Worm (Caenorhabditis elegans) whole organism, young adult: ENCODE data around the gene srgp-1.

Experiments
- B0336.3 ChIP-seq: fragments of 200-800 bp; sonication (Bioruptor generic); IDR thresholded peaks from 2 replicates; pipeline ENCODE4 v1.3.6; 2022; ENCODE audit warnings: missing genetic modification characterization, missing compliant biosample characterization
- C17E4.6 ChIP-seq: fragments of 200-800 bp; sonication (Bioruptor generic); IDR thresholded peaks from 2 replicates; pipeline ENCODE4 v1.3.6; 2022; ENCODE audit warnings: missing genetic modification reagents, missing genetic modification characterization, missing compliant biosample characterization
- D2030.7 ChIP-seq: fragments of 200-800 bp; sonication (Bioruptor generic); IDR thresholded peaks from 2 replicates; pipeline ENCODE4 v1.3.6; 2022; ENCODE audit warnings: missing genetic modification reagents, missing genetic modification characterization, missing compliant biosample characterization
- F22D6.2 ChIP-seq: sonication (generic microtip); optimal IDR thresholded peaks from 2 replicates; lab custom pipeline; 2016; ENCODE audit warnings: mild to moderate bottlenecking, missing genetic modification characterization, missing compliant biosample characterization
- F39B2.1 ChIP-seq: fragments of 200-800 bp; sonication (Bioruptor generic); IDR thresholded peaks from 2 replicates; pipeline ENCODE4 v1.3.6; 2022; ENCODE audit warnings: missing genetic modification reagents, missing genetic modification characterization, missing compliant biosample characterization
- F55B11.4 ChIP-seq: sonication (generic microtip); optimal IDR thresholded peaks from 2 replicates; lab custom pipeline; 2016; ENCODE audit warnings: missing compliant biosample characterization, missing genetic modification characterization, borderline replicate concordance; ENCODE audit not compliant: insufficient read depth
- F57A8.1 ChIP-seq: fragments of 200-800 bp; sonication (Bioruptor generic); optimal IDR thresholded peaks from 2 replicates; lab custom pipeline; 2018; ENCODE audit warnings: mild to moderate bottlenecking, missing genetic modification characterization, moderate library complexity, missing compliant biosample characterization
- K11D2.4 ChIP-seq: fragments of 200-800 bp; sonication (Bioruptor generic); IDR thresholded peaks from 2 replicates; pipeline ENCODE4 v1.3.6; 2022; ENCODE audit warnings: missing genetic modification reagents, missing genetic modification characterization, missing compliant biosample characterization
- K12H6.12 ChIP-seq: fragments of 200-800 bp; sonication (Bioruptor generic); optimal IDR thresholded peaks from 2 replicates; lab custom pipeline; 2018; ENCODE audit warnings: mild to moderate bottlenecking, missing genetic modification characterization, missing compliant biosample characterization
- T26A5.8 ChIP-seq: sonication (generic microtip); optimal IDR thresholded peaks from 2 replicates; lab custom pipeline; 2016; ENCODE audit warnings: missing genetic modification characterization, missing compliant biosample characterization
- Y95B8A.8 ChIP-seq: fragments of 200-800 bp; sonication (Bioruptor generic); IDR thresholded peaks from 2 replicates; pipeline ENCODE4 v1.3.6; 2022; ENCODE audit warnings: missing genetic modification reagents, missing genetic modification characterization, missing compliant biosample characterization
- ZK185.1 ChIP-seq: sonication (generic microtip); optimal IDR thresholded peaks from 2 replicates; lab custom pipeline; 2016; ENCODE audit warnings: mild to moderate bottlenecking, missing genetic modification characterization, missing compliant biosample characterization; ENCODE audit not compliant: poor library complexity, severe bottlenecking
- akir-1 ChIP-seq: fragments of 200-800 bp; sonication (Bioruptor generic); optimal IDR thresholded peaks from 2 replicates; lab custom pipeline; 2018; ENCODE audit warnings: mild to moderate bottlenecking, missing genetic modification characterization, moderate library complexity, missing compliant biosample characterization
- ama-1 ChIP-seq, 3 experiments: fragments of 150-350 bp in 1 of 3; sonication (generic microtip) in 2 of 3; optimal IDR thresholded peaks; 2 replicates each; lab custom pipeline; 2014 to 2018; ENCODE audit warnings: missing biosample characterization in 2 of 3, missing genetic modification characterization in 2 of 3, missing genetic modification reagents in 2 of 3
- atf-7 ChIP-seq: sonication (generic microtip); optimal IDR thresholded peaks from 2 replicates; lab custom pipeline; 2017; ENCODE audit warnings: mild to moderate bottlenecking, missing genetic modification characterization, missing compliant biosample characterization
- bed-1 ChIP-seq: fragments of 200-800 bp; sonication (Bioruptor generic); IDR thresholded peaks from 2 replicates; pipeline ENCODE4 v1.3.6; 2022; ENCODE audit warnings: missing genetic modification reagents, missing genetic modification characterization, missing compliant biosample characterization
- ceh-100 ChIP-seq: fragments of 200-800 bp; sonication (Bioruptor generic); IDR thresholded peaks from 2 replicates; pipeline ENCODE4 v1.3.6; 2022; ENCODE audit warnings: missing genetic modification reagents, missing genetic modification characterization, missing compliant biosample characterization
- ceh-79 ChIP-seq: sonication (generic microtip); optimal IDR thresholded peaks from 2 replicates; lab custom pipeline; 2017; ENCODE audit warnings: mild to moderate bottlenecking, missing genetic modification characterization, missing compliant biosample characterization
- chd-7 ChIP-seq: sonication (generic microtip); optimal IDR thresholded peaks from 2 replicates; lab custom pipeline; 2016; ENCODE audit warnings: mild to moderate bottlenecking, missing genetic modification characterization, moderate library complexity, missing compliant biosample characterization
- dpl-1 ChIP-seq: fragments of 150-350 bp; optimal IDR thresholded peaks from 2 replicates; lab custom pipeline; 2014; ENCODE audit warnings: missing biosample characterization, missing genetic modification reagents, missing genetic modification characterization
- egl-18 ChIP-seq: fragments of 200-800 bp; sonication (Bioruptor generic); IDR thresholded peaks from 2 replicates; pipeline ENCODE4 v1.3.6; 2022; ENCODE audit warnings: missing genetic modification reagents, missing genetic modification characterization, missing compliant biosample characterization
- egl-44 ChIP-seq: fragments of 200-800 bp; sonication (Bioruptor generic); IDR thresholded peaks from 2 replicates; pipeline ENCODE4 v1.3.6; 2022; ENCODE audit warnings: missing genetic modification reagents, missing genetic modification characterization, missing compliant biosample characterization
- ets-4 ChIP-seq: fragments of 200-800 bp; sonication (Bioruptor generic); optimal IDR thresholded peaks from 2 replicates; lab custom pipeline; 2018; ENCODE audit warnings: mild to moderate bottlenecking, missing genetic modification characterization, missing compliant biosample characterization
- gei-17 ChIP-seq: fragments of 200-800 bp; sonication (Bioruptor generic); optimal IDR thresholded peaks from 2 replicates; lab custom pipeline; 2018; ENCODE audit warnings: mild to moderate bottlenecking, missing genetic modification characterization, missing compliant biosample characterization
- hmg-1.2 ChIP-seq: fragments of 200-800 bp; sonication (Bioruptor generic); IDR thresholded peaks from 2 replicates; pipeline ENCODE4 v1.3.6; 2022; ENCODE audit warnings: missing genetic modification reagents, missing genetic modification characterization, missing compliant biosample characterization
- let-607 ChIP-seq, 2 experiments: fragments of 200-800 bp in 1 of 2; sonication (Bioruptor generic) in 1 of 2; sonication (generic microtip) in 1 of 2; optimal IDR thresholded peaks; 2 replicates each; lab custom pipeline; 2016 to 2018; ENCODE audit warnings: mild to moderate bottlenecking in 2 of 2, missing compliant biosample characterization in 2 of 2, missing genetic modification characterization in 2 of 2, moderate library complexity in 2 of 2, missing genotype in 1 of 2
- lin-35 ChIP-seq, 3 experiments: fragments of 150-350 bp in 2 of 3; sonication (generic microtip) in 1 of 3; optimal IDR thresholded peaks; 2 replicates each; lab custom pipeline; 2014 to 2018; ENCODE audit warnings: missing biosample characterization in 3 of 3, missing genetic modification characterization in 3 of 3, missing genetic modification reagents in 3 of 3
- lin-40 ChIP-seq: sonication (generic microtip); optimal IDR thresholded peaks from 2 replicates; lab custom pipeline; 2016; ENCODE audit warnings: missing genetic modification characterization, mild to moderate bottlenecking, missing compliant biosample characterization, missing genotype, missing genetic modification reagents
- lin-54 ChIP-seq: fragments of 200-800 bp; sonication (Bioruptor generic); optimal IDR thresholded peaks from 2 replicates; lab custom pipeline; 2018; ENCODE audit warnings: mild to moderate bottlenecking, missing genetic modification characterization, missing compliant biosample characterization
- mcd-1 ChIP-seq: fragments of 200-800 bp; sonication (Bioruptor generic); IDR thresholded peaks from 2 replicates; pipeline ENCODE4 v1.3.6; 2022; ENCODE audit warnings: missing genetic modification reagents, missing genetic modification characterization, missing compliant biosample characterization
- nfya-1 ChIP-seq: sonication (generic microtip); optimal IDR thresholded peaks from 2 replicates; lab custom pipeline; 2017; ENCODE audit warnings: antibody characterized with exemption, missing compliant biosample characterization, missing genetic modification characterization, borderline replicate concordance; ENCODE audit not compliant: insufficient read depth
- nfya-2 ChIP-seq: fragments of 200-800 bp; sonication (Bioruptor generic); IDR thresholded peaks from 2 replicates; pipeline ENCODE4 v1.3.6; 2022; ENCODE audit warnings: missing genetic modification reagents, missing genetic modification characterization, missing compliant biosample characterization
- nfyb-1 ChIP-seq: fragments of 200-800 bp; sonication (Bioruptor generic); IDR thresholded peaks from 2 replicates; pipeline ENCODE4 v1.3.6; 2022; ENCODE audit warnings: missing genetic modification reagents, missing genetic modification characterization, missing compliant biosample characterization
- nhr-120 ChIP-seq: fragments of 200-800 bp; sonication (Bioruptor generic); IDR thresholded peaks from 2 replicates; pipeline ENCODE4 v1.3.6; 2022; ENCODE audit warnings: missing genetic modification characterization, missing compliant biosample characterization
- nhr-179 ChIP-seq: sonication (generic microtip); optimal IDR thresholded peaks from 2 replicates; lab custom pipeline; 2016; ENCODE audit warnings: mild to moderate bottlenecking, missing genetic modification characterization, missing compliant biosample characterization
- nhr-80 ChIP-seq: sonication (generic microtip); optimal IDR thresholded peaks from 2 replicates; lab custom pipeline; 2016; ENCODE audit warnings: missing genetic modification characterization, missing compliant biosample characterization
- nhr-90 ChIP-seq: sonication (generic microtip); optimal IDR thresholded peaks from 2 replicates; lab custom pipeline; 2016; ENCODE audit warnings: missing genotype, mild to moderate bottlenecking, missing genetic modification characterization, missing compliant biosample characterization
- pbrm-1 ChIP-seq: fragments of 200-800 bp; sonication (Bioruptor generic); IDR thresholded peaks from 2 replicates; pipeline ENCODE4 v1.3.6; 2022; ENCODE audit warnings: missing genetic modification reagents, missing genetic modification characterization, missing compliant biosample characterization
- pha-4 ChIP-seq: fragments of 150-350 bp; sonication (generic microtip); optimal IDR thresholded peaks from 2 replicates; lab custom pipeline; 2014; ENCODE audit warnings: missing biosample characterization, missing genetic modification reagents, missing genetic modification characterization
- rec-8 ChIP-seq, 2 experiments: sonication (generic microtip); optimal IDR thresholded peaks; 2 replicates each; lab custom pipeline; 2016; ENCODE audit warnings: mild to moderate bottlenecking in 2 of 2, missing genetic modification characterization in 2 of 2, missing genetic modification reagents in 2 of 2, missing genotype in 2 of 2, missing biosample characterization in 1 of 2, missing compliant biosample characterization in 1 of 2, moderate library complexity in 1 of 2
- repo-1 ChIP-seq: sonication (generic microtip); optimal IDR thresholded peaks from 2 replicates; lab custom pipeline; 2017; ENCODE audit warnings: mild to moderate bottlenecking, missing genetic modification characterization, missing compliant biosample characterization
- sdz-38 ChIP-seq: sonication (generic microtip); optimal IDR thresholded peaks from 2 replicates; lab custom pipeline; 2016; ENCODE audit warnings: missing genotype, missing genetic modification characterization, missing compliant biosample characterization
- snpc-1.3 ChIP-seq: sonication (generic microtip); optimal IDR thresholded peaks from 2 replicates; lab custom pipeline; 2017; ENCODE audit warnings: missing genetic modification characterization, mild to moderate bottlenecking, missing compliant biosample characterization, antibody characterized with exemption, moderate library complexity, missing genotype, missing genetic modification reagents; ENCODE audit not compliant: insufficient read depth
- snpc-4 ChIP-seq, 5 experiments: fragments of 150-350 bp in 1 of 5; sonication (generic microtip) in 4 of 5; optimal IDR thresholded peaks; 2 replicates each; lab custom pipeline; 2014 to 2018; ENCODE audit warnings: missing genetic modification characterization in 5 of 5, missing biosample characterization in 3 of 5, antibody characterized with exemption in 2 of 5, mild to moderate bottlenecking in 2 of 5, missing compliant biosample characterization in 2 of 5, missing genotype in 2 of 5, moderate library complexity in 2 of 5, missing genetic modification reagents in 1 of 5
- somi-1 ChIP-seq: fragments of 200-800 bp; sonication (Bioruptor generic); optimal IDR thresholded peaks from 2 replicates; lab custom pipeline; 2018; ENCODE audit warnings: mild to moderate bottlenecking, missing genetic modification characterization, missing compliant biosample characterization
- unc-62 ChIP-seq: fragments of 150-350 bp; optimal IDR thresholded peaks from 2 replicates; lab custom pipeline; 2014; ENCODE audit warnings: missing biosample characterization, missing genetic modification reagents, missing genetic modification characterization
- ztf-26 ChIP-seq: sonication (generic microtip); optimal IDR thresholded peaks from 2 replicates; lab custom pipeline; 2017; ENCODE audit warnings: missing genetic modification characterization, missing compliant biosample characterization
- ztf-6 ChIP-seq: fragments of 200-800 bp; sonication (Bioruptor generic); IDR thresholded peaks from 2 replicates; pipeline ENCODE4 v1.3.6; 2022; ENCODE audit warnings: missing genetic modification reagents, missing genetic modification characterization, missing compliant biosample characterization

The srgp-1 gene

DNA sequence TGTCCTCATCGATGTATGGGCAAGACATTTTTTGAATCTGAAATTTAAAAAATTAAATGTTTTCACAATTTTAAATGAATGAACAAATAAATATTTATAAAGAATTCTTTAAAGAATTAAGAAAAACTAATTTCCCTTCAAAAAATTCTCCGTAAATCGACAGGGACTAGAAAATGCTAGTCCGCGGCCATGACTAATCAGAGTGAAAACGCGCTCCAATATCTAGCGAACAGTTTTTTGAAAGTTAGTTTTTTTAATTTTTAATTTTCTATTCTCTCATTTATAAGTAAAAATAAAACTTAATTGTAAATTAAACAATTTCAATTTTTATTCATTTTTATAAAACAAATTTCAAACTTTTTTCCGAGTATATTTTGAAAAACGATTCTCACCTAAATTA is 22.5 kb downstream of the srgp-1 start (continued):
- TF ChIP-seq pha-4 (tag; lab: Kevin White, UChicago) (no peak), K12H6.12 (tag; lab: Kevin White, UChicago) (no peak), nhr-120 (GFP tag; lab: Robert Waterston, UW) (no peak), ZK185.1 (no peak), nfya-2 (GFP tag; lab: Robert Waterston, UW) (no peak), let-607 (tag; optimal IDR thresholded peaks at IDR 0.05; lab: Kevin White, UChicago) (no peak), F55B11.4 (no peak), ceh-79 (tag; lab: Kevin White, UChicago) (no peak), lin-35 (GFP tag; optimal IDR thresholded peaks at IDR 0.05; lab: Kevin White, UChicago) (peak in 1 of 3 experiments; percentile 57), repo-1 (tag; lab: Kevin White, UChicago) (no peak), D2030.7 (GFP tag; lab: Robert Waterston, UW) (peak; percentile 47; the same call in 1 of the 2 replicates), ets-4 (GFP tag; lab: Kevin White, UChicago) (no peak), mcd-1 (GFP tag; lab: Robert Waterston, UW) (peak; percentile 39; the same call in 1 of the 2 replicates), nfya-1 (tag; lab: Kevin White, UChicago) (no peak), nfyb-1 (0 out of 2 replicates have a peak, but pooled peaks have one; percentile 27), lin-54 (GFP tag; lab: Kevin White, UChicago) (no peak), chd-7 (no peak), F39B2.1 (GFP tag; lab: Robert Waterston, UW) (no peak), nhr-90 (tag; lab: Kevin White, UChicago) (no peak), pbrm-1 (GFP tag; lab: Robert Waterston, UW) (no peak), unc-62 (GFP tag; lab: Kevin White, UChicago) (no peak), C17E4.6 (no peak), ama-1 (optimal IDR thresholded peaks at IDR 0.05; lab: Kevin White, UChicago) (no peak), ama-1 (GFP tag; optimal IDR thresholded peaks at IDR 0.05; lab: Kevin White, UChicago) (peak in 1 of 2 experiments; percentile 28), atf-7 (tag; lab: Kevin White, UChicago) (no peak), Y95B8A.8 (GFP tag; lab: Robert Waterston, UW) (no peak), ztf-6 (no peak), F22D6.2 (tag; lab: Kevin White, UChicago) (no peak), K11D2.4 (GFP tag; lab: Robert Waterston, UW) (no peak), lin-40 (tag; lab: Kevin White, UChicago) (no peak), ztf-26 (tag; lab: Kevin White, UChicago) (no peak), somi-1 (GFP tag; lab: Kevin White, UChicago) (no peak), ceh-100 (GFP tag; lab: Robert Waterston, UW) (no peak), gei-17 (GFP tag; lab: Kevin White, UChicago) (no peak), F57A8.1 (no peak), akir-1 (GFP tag; lab: Kevin White, UChicago) (no peak), snpc-4 (GFP tag; optimal IDR thresholded peaks at IDR 0.05; lab: Kevin White, UChicago) (no peak), snpc-4 (tag; optimal IDR thresholded peaks at IDR 0.05; lab: Kevin White, UChicago) (no peak), nhr-80 (tag; lab: Kevin White, UChicago) (no peak), hmg-1.2 (GFP tag; lab: Robert Waterston, UW) (no peak; the same call in 1 of the 2 replicates), snpc-1.3 (tag; lab: Kevin White, UChicago) (peak; percentile 8), T26A5.8 (no peak), dpl-1 (no peak), B0336.3 (GFP tag; lab: Robert Waterston, UW) (no peak), bed-1 (GFP tag; lab: Robert Waterston, UW) (no peak), egl-44 (GFP tag; lab: Robert Waterston, UW) (no peak), sdz-38 (tag; lab: Kevin White, UChicago) (no peak), rec-8 (tag; optimal IDR thresholded peaks at IDR 0.05; lab: Kevin White, UChicago) (no peak), egl-18 (GFP tag; lab: Robert Waterston, UW) (no peak), nhr-179 (no peak)
